Worm (Caenorhabditis elegans): ENCODE results near the gene rabx-5.

Gene rabx-5

DNA sequence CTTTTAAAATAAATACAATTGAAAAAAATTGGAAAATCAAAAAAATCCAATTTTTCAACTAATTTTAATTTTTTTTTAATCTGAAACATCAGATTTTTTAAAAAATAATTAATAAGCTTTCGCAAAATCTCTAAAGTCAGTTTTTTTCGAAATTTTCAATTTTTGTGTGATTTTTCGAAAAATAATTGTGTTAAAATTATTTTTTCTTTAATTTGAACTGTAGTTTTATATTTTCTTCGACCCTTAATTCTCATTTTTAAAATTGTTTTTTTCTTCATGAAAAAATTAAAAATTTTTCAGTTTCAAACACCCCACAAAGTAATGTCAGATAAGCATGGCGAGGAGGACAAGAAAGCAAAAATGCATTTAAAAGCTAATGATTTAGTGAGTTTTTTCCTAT lies at the start of gene rabx-5:
rabx-5 (plus strand) TSS at position 301 of the 400 bp plus-strand sequence.
- no peak for TF ChIP-seq cog-1 (tag; optimal IDR thresholded peaks at IDR 0.05)
- TF ChIP-seq ref-1 (GFP tag; conservative IDR thresholded peaks at IDR 0.05): no peak
- TF ChIP-seq flt-1 (GFP tag; IDR thresholded peaks at IDR 0.05): no peak
- no peak for TF ChIP-seq T22C8.4 (GFP tag; IDR thresholded peaks at IDR 0.05)
- no peak for TF ChIP-seq tab-1 (GFP tag; IDR thresholded peaks at IDR 0.05)
- no peak for TF ChIP-seq klf-2 (GFP tag; conservative IDR thresholded peaks at IDR 0.05)
- no peak for TF ChIP-seq ztf-29 (GFP tag; IDR thresholded peaks at IDR 0.05)
- no peak for TF ChIP-seq med-1 (GFP tag; optimal IDR thresholded peaks at IDR 0.05; ENCODE audit: insufficient read depth)
- TF ChIP-seq ztf-23 (GFP tag; IDR thresholded peaks at IDR 0.05): no peak

ce11 chrIII:10557910-10558309 lies 47.2 kb upstream of the rabx-5 start, which contains the start of gene T21C12.4:
T21C12.4 (minus strand) TSS chrIII:10558010.
- TF ChIP-seq ztf-29 (GFP tag; IDR thresholded peaks at IDR 0.05): no peak
- TF ChIP-seq flt-1 (GFP tag; IDR thresholded peaks at IDR 0.05): no peak
- TF ChIP-seq ref-1 (GFP tag; conservative IDR thresholded peaks at IDR 0.05): no peak
- no peak for TF ChIP-seq klf-2 (GFP tag; conservative IDR thresholded peaks at IDR 0.05)
- TF ChIP-seq T22C8.4 (GFP tag; IDR thresholded peaks at IDR 0.05): no peak
- TF ChIP-seq cog-1 (tag; optimal IDR thresholded peaks at IDR 0.05): no peak
- no peak for TF ChIP-seq tab-1 (GFP tag; IDR thresholded peaks at IDR 0.05)
- TF ChIP-seq ztf-23 (GFP tag; IDR thresholded peaks at IDR 0.05): no peak
- TF ChIP-seq med-1 (GFP tag; optimal IDR thresholded peaks at IDR 0.05; ENCODE audit: insufficient read depth): no peak

DNA sequence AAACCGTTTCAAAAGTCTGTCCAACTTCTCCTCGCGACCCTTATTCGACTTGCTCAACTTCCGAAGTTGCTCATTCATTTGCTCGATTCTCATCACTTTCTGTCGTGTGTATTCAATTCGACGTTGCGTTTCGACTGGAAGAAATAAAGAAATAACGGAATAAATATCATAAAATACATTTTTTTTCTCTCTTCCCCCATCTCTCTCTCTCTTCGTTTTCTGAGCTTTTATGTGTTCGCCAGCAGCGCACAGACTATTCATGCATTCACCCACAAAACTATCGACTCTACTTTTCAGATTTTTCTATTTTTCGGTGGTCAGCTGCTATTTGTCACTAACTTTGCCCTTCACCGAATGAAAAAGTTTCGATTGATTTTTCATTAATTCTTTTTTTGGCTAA lies 44.9 kb upstream of the rabx-5 start, which contains the start of gene rab-30:
rab-30 (plus strand) TSS at position 301 of the 400 bp plus-strand sequence.
- TF ChIP-seq T22C8.4 (GFP tag; IDR thresholded peaks at IDR 0.05) (no peak), cog-1 (tag; optimal IDR thresholded peaks at IDR 0.05) (no peak), ztf-23 (GFP tag; IDR thresholded peaks at IDR 0.05) (no peak), flt-1 (GFP tag; IDR thresholded peaks at IDR 0.05) (no peak), ztf-29 (GFP tag; IDR thresholded peaks at IDR 0.05) (no peak), ref-1 (GFP tag; conservative IDR thresholded peaks at IDR 0.05) (no peak), tab-1 (GFP tag; IDR thresholded peaks at IDR 0.05) (no peak), med-1 (GFP tag; optimal IDR thresholded peaks at IDR 0.05; ENCODE audit: insufficient read depth) (no peak), klf-2 (GFP tag; conservative IDR thresholded peaks at IDR 0.05) (no peak)

ce11 chrIII:10561904-10562303 lies 43.2 kb upstream of the rabx-5 start, which contains the start of gene Y45F3A.1:
Y45F3A.1 (minus strand) TSS chrIII:10561915.
- no peak for TF ChIP-seq T22C8.4 (GFP tag; IDR thresholded peaks at IDR 0.05)
- TF ChIP-seq tab-1 (GFP tag; IDR thresholded peaks at IDR 0.05): no peak

DNA sequence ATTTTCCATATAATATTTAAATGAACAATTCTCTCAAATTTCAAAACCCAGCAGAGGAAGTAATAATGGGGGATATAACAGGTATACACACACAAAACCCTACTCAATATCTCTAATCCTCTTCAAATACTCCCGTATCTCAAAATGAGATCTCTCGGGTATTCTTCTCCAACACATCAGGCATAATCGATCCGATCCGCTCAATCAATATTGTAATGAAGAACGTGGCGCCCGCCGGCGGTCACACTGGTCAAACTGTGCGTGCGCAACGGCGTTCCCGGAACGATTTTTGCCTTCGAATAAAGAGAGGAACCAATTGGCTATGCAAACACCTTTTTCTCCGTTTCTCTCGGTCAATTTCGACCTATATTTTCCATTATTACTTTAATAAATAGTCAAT lies 42.6 kb upstream of the rabx-5 start:
- TF ChIP-seq flt-1 (GFP tag; IDR thresholded peaks at IDR 0.05): no peak
- TF ChIP-seq T22C8.4 (GFP tag; IDR thresholded peaks at IDR 0.05): peak; percentile 70

- TF ChIP-seq flt-1 (GFP tag; IDR thresholded peaks at IDR 0.05): no peak
- TF ChIP-seq ztf-29 (GFP tag; IDR thresholded peaks at IDR 0.05): no peak
- no peak for TF ChIP-seq med-1 (GFP tag; optimal IDR thresholded peaks at IDR 0.05; ENCODE audit: insufficient read depth)
- no peak for TF ChIP-seq klf-2 (GFP tag; conservative IDR thresholded peaks at IDR 0.05)
- no peak for TF ChIP-seq T22C8.4 (GFP tag; IDR thresholded peaks at IDR 0.05)
- no peak for TF ChIP-seq cog-1 (tag; optimal IDR thresholded peaks at IDR 0.05)
- TF ChIP-seq ref-1 (GFP tag; conservative IDR thresholded peaks at IDR 0.05): no peak
- TF ChIP-seq ztf-23 (GFP tag; IDR thresholded peaks at IDR 0.05): no peak
- no peak for TF ChIP-seq tab-1 (GFP tag; IDR thresholded peaks at IDR 0.05)
These were observed 39.2 kb upstream of the rabx-5 start, which contains the start of gene acdh-11 for ce11 chrIII:10565926-10566325. acdh-11 (plus strand) TSS chrIII:10566258.

- TF ChIP-seq klf-2 (GFP tag; conservative IDR thresholded peaks at IDR 0.05): no peak
- no peak for TF ChIP-seq T22C8.4 (GFP tag; IDR thresholded peaks at IDR 0.05)
- no peak for TF ChIP-seq ztf-23 (GFP tag; IDR thresholded peaks at IDR 0.05)
- TF ChIP-seq tab-1 (GFP tag; IDR thresholded peaks at IDR 0.05): no peak
- no peak for TF ChIP-seq cog-1 (tag; optimal IDR thresholded peaks at IDR 0.05)
These were observed 35.9 kb upstream of the rabx-5 start for ce11 chrIII:10569246-10569645.

- TF ChIP-seq flt-1 (GFP tag; IDR thresholded peaks at IDR 0.05): no peak
- TF ChIP-seq klf-2 (GFP tag; conservative IDR thresholded peaks at IDR 0.05): no peak
- TF ChIP-seq tab-1 (GFP tag; IDR thresholded peaks at IDR 0.05): no peak
- TF ChIP-seq ref-1 (GFP tag; conservative IDR thresholded peaks at IDR 0.05): no peak
- no peak for TF ChIP-seq ztf-29 (GFP tag; IDR thresholded peaks at IDR 0.05)
These were observed 29.8 kb upstream of the rabx-5 start, which contains the start of gene Y45F3A.4 for ce11 chrIII:10575320-10575719. Y45F3A.4 (minus strand) TSS chrIII:10575420.

ce11 chrIII:10577782-10578181 lies 27.4 kb upstream of the rabx-5 start:
- TF ChIP-seq flt-1 (GFP tag; IDR thresholded peaks at IDR 0.05) (no peak), tab-1 (GFP tag; IDR thresholded peaks at IDR 0.05) (no peak), ztf-29 (GFP tag; IDR thresholded peaks at IDR 0.05) (no peak), ztf-23 (GFP tag; IDR thresholded peaks at IDR 0.05) (no peak), cog-1 (tag; optimal IDR thresholded peaks at IDR 0.05) (no peak), med-1 (GFP tag; optimal IDR thresholded peaks at IDR 0.05; ENCODE audit: insufficient read depth) (no peak), T22C8.4 (GFP tag; IDR thresholded peaks at IDR 0.05) (no peak), ref-1 (GFP tag; conservative IDR thresholded peaks at IDR 0.05) (no peak), klf-2 (GFP tag; conservative IDR thresholded peaks at IDR 0.05) (no peak)

DNA sequence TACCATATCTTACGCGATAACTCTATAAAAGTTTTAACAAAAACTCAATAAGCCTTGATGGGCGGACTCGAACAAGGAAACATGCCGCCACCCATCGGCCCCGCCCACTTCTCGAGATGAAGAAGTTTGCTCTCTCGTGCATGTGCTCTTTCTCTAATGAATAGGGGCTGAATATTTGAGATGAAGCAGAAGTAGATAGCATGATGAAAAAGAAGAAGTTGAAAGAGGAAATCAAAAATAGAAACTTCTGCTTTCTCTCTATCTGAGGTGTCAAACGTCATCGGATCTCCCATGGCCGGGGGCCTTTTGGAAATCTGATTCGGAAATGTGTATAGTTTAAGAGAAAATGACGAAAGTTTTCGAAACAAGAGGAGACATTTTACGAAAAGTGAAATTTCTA lies 26.3 kb upstream of the rabx-5 start:
- TF ChIP-seq tab-1 (GFP tag; IDR thresholded peaks at IDR 0.05) (no peak), flt-1 (GFP tag; IDR thresholded peaks at IDR 0.05) (no peak), cog-1 (tag; optimal IDR thresholded peaks at IDR 0.05) (no peak), ztf-29 (GFP tag; IDR thresholded peaks at IDR 0.05) (no peak), T22C8.4 (GFP tag; IDR thresholded peaks at IDR 0.05) (no peak), ztf-23 (GFP tag; IDR thresholded peaks at IDR 0.05) (no peak), ref-1 (GFP tag; conservative IDR thresholded peaks at IDR 0.05) (no peak), klf-2 (GFP tag; conservative IDR thresholded peaks at IDR 0.05) (no peak), med-1 (GFP tag; optimal IDR thresholded peaks at IDR 0.05; ENCODE audit: insufficient read depth) (no peak)
